Fruit fly (Drosophila melanogaster): ENCODE data around the gene flip.

- TF ChIP-seq CG6854 (GFP tag; optimal IDR thresholded peaks at IDR 0.05) (no peak), fd59A (GFP tag; optimal IDR thresholded peaks at IDR 0.05) (no peak), CG15336 (GFP tag; IDR thresholded peaks at IDR 0.05) (no peak), CG3919 (GFP tag; optimal IDR thresholded peaks at IDR 0.05) (no peak), OdsH (GFP tag; optimal IDR thresholded peaks at IDR 0.05) (no peak), spab (GFP tag; optimal IDR thresholded peaks at IDR 0.05) (no peak), CG6163 (GFP tag; IDR thresholded peaks at IDR 0.05) (no peak), ss (GFP tag; optimal IDR thresholded peaks at IDR 0.05) (no peak), lz (GFP tag; optimal IDR thresholded peaks at IDR 0.05) (no peak), eg (GFP tag; IDR thresholded peaks at IDR 0.05) (no peak), Hr39 (GFP tag; optimal IDR thresholded peaks at IDR 0.05) (no peak)
Measured at dm6 chr3R:4246578-4247070, 31.1 kb downstream of the flip start, which contains the start of gene TwdlF.

Measured in whole organism, prepupa.